Fruit fly (Drosophila melanogaster) whole organism, prepupa: Measurements from ENCODE around the gene CG31826.

Source experiments
- Blimp-1 ChIP-seq: fragments of 200-800 bp; sonication (Bioruptor generic); optimal IDR thresholded peaks from 3 replicates; lab custom pipeline; 2017; ENCODE audit warnings: missing biosample characterization, missing genetic modification characterization, mild to moderate bottlenecking, moderate library complexity, missing genetic modification reagents
- CG10669 ChIP-seq: fragments of 200-800 bp; sonication (Bioruptor generic); optimal IDR thresholded peaks from 3 replicates; lab custom pipeline; 2018; ENCODE audit warnings: missing biosample characterization, mild to moderate bottlenecking, missing genetic modification characterization, moderate library complexity
- CG11762 ChIP-seq: fragments of 200-800 bp; sonication (Bioruptor generic); optimal IDR thresholded peaks from 3 replicates; lab custom pipeline; 2016; ENCODE audit warnings: missing biosample characterization, missing genetic modification characterization; ENCODE audit not compliant: insufficient read depth
- CG15336 ChIP-seq: fragments of 200-800 bp; sonication (Bioruptor generic); IDR thresholded peaks from 2 replicates; pipeline ENCODE4 v1.3.6; 2022; ENCODE audit warnings: missing biosample characterization, missing genetic modification characterization
- CG3032 ChIP-seq: fragments of 200-800 bp; optimal IDR thresholded peaks from 2 replicates; lab custom pipeline; 2019; ENCODE audit warnings: missing biosample characterization, mild to moderate bottlenecking, missing genetic modification characterization, moderate library complexity
- CG31627 ChIP-seq: fragments of 200-800 bp; sonication (Bioruptor generic); optimal IDR thresholded peaks from 3 replicates; lab custom pipeline; 2016; ENCODE audit warnings: missing biosample characterization, missing genetic modification characterization
- CG34406 ChIP-seq: fragments of 200-800 bp; sonication (Bioruptor generic); optimal IDR thresholded peaks from 3 replicates; lab custom pipeline; 2016; ENCODE audit warnings: missing biosample characterization, missing genetic modification characterization
- CG4318 ChIP-seq: fragments of 200-800 bp; sonication (Bioruptor generic); optimal IDR thresholded peaks from 3 replicates; lab custom pipeline; 2017; ENCODE audit warnings: missing biosample characterization, mild to moderate bottlenecking, missing genetic modification characterization
- CG6276 ChIP-seq: fragments of 200-800 bp; sonication (Bioruptor generic); optimal IDR thresholded peaks from 2 replicates; lab custom pipeline; 2017; ENCODE audit warnings: missing biosample characterization, mild to moderate bottlenecking, missing genetic modification characterization
- CG6792 ChIP-seq: fragments of 200-800 bp; sonication (Bioruptor generic); optimal IDR thresholded peaks from 3 replicates; lab custom pipeline; 2016; ENCODE audit warnings: missing biosample characterization, missing genetic modification characterization
- CG6854 ChIP-seq: fragments of 200-800 bp; sonication (Bioruptor generic); optimal IDR thresholded peaks from 2 replicates; lab custom pipeline; 2017; ENCODE audit warnings: missing biosample characterization, mild to moderate bottlenecking, missing genetic modification characterization
- CG7368 ChIP-seq: fragments of 200-800 bp; sonication (Bioruptor generic); optimal IDR thresholded peaks from 3 replicates; lab custom pipeline; 2016; ENCODE audit warnings: missing biosample characterization, missing genetic modification characterization
- CG8632 ChIP-seq: fragments of 200-800 bp; sonication (Bioruptor generic); optimal IDR thresholded peaks from 3 replicates; lab custom pipeline; 2016; ENCODE audit warnings: missing biosample characterization, missing genetic modification characterization
- CG9139 ChIP-seq: fragments of 200-800 bp; sonication (Bioruptor generic); optimal IDR thresholded peaks from 3 replicates; lab custom pipeline; 2017; ENCODE audit warnings: missing biosample characterization, mild to moderate bottlenecking, missing genetic modification characterization
- Eip78C ChIP-seq: fragments of 200-800 bp; sonication (Bioruptor generic); peaks from one replicate; lab custom pipeline; 2016; ENCODE audit warnings: missing biosample characterization, missing genetic modification characterization
- Eip93F ChIP-seq: fragments of 200-800 bp; sonication (Bioruptor generic); optimal IDR thresholded peaks from 2 replicates; lab custom pipeline; 2016; ENCODE audit warnings: missing biosample characterization, mild to moderate bottlenecking, missing genetic modification characterization
- Ets21C ChIP-seq: fragments of 200-800 bp; sonication (Bioruptor generic); optimal IDR thresholded peaks from 3 replicates; lab custom pipeline; 2016; ENCODE audit warnings: missing biosample characterization, missing genetic modification characterization
- Ets96B ChIP-seq: fragments of 200-800 bp; optimal IDR thresholded peaks from 2 replicates; lab custom pipeline; 2019; ENCODE audit warnings: missing biosample characterization, mild to moderate bottlenecking, missing genetic modification characterization, moderate library complexity
- Gug ChIP-seq: fragments of 200-800 bp; sonication (Bioruptor generic); IDR thresholded peaks from 2 replicates; pipeline ENCODE4 v1.3.6; 2022; ENCODE audit warnings: missing biosample characterization, missing genetic modification characterization
- Hr38 ChIP-seq: sonication (Bioruptor generic); optimal IDR thresholded peaks from 2 replicates; lab custom pipeline; 2016; ENCODE audit warnings: missing biosample characterization, missing genetic modification characterization
- Hr39 ChIP-seq: fragments of 200-800 bp; sonication (Bioruptor generic); optimal IDR thresholded peaks from 2 replicates; lab custom pipeline; 2016; ENCODE audit warnings: missing biosample characterization, missing genetic modification characterization
- Hr4 ChIP-seq: fragments of 200-800 bp; sonication (Bioruptor generic); optimal IDR thresholded peaks from 3 replicates; lab custom pipeline; 2016; ENCODE audit warnings: missing biosample characterization, missing genetic modification characterization
- Sox102F ChIP-seq: fragments of 200-800 bp; sonication (Bioruptor generic); optimal IDR thresholded peaks from 2 replicates; lab custom pipeline; 2016; ENCODE audit warnings: missing biosample characterization, mild to moderate bottlenecking, missing genetic modification characterization
- Sox14 ChIP-seq: fragments of 200-800 bp; sonication (Bioruptor generic); optimal IDR thresholded peaks from 3 replicates; lab custom pipeline; 2016; ENCODE audit warnings: missing biosample characterization, missing genetic modification characterization
- achi ChIP-seq: fragments of 200-800 bp; sonication (Bioruptor generic); optimal IDR thresholded peaks from 3 replicates; lab custom pipeline; 2016; ENCODE audit warnings: missing biosample characterization, missing genetic modification characterization
- cyc ChIP-seq: fragments of 200-800 bp; sonication (Bioruptor generic); optimal IDR thresholded peaks from 3 replicates; lab custom pipeline; 2016; ENCODE audit warnings: missing biosample characterization, missing genetic modification characterization
- dac ChIP-seq: fragments of 200-800 bp; sonication (Bioruptor generic); optimal IDR thresholded peaks from 2 replicates; lab custom pipeline; 2017; ENCODE audit warnings: missing biosample characterization, mild to moderate bottlenecking, missing genetic modification characterization
- eg ChIP-seq: fragments of 200-800 bp; sonication (Bioruptor generic); IDR thresholded peaks from 3 replicates; pipeline ENCODE4 v1.3.6; 2022; ENCODE audit warnings: missing biosample characterization, missing genetic modification characterization
- esn ChIP-seq: fragments of 200-800 bp; sonication (Bioruptor generic); optimal IDR thresholded peaks from 2 replicates; lab custom pipeline; 2016; ENCODE audit warnings: missing biosample characterization, mild to moderate bottlenecking, missing genetic modification characterization, moderate library complexity
- fd59A ChIP-seq: fragments of 200-800 bp; sonication (Bioruptor generic); optimal IDR thresholded peaks from 2 replicates; lab custom pipeline; 2017; ENCODE audit warnings: missing biosample characterization, mild to moderate bottlenecking, missing genetic modification characterization, missing genetic modification reagents
- fd85E ChIP-seq: fragments of 200-800 bp; sonication (Bioruptor generic); optimal IDR thresholded peaks from 3 replicates; lab custom pipeline; 2016; ENCODE audit warnings: missing biosample characterization, missing genetic modification characterization
- lz ChIP-seq: fragments of 200-800 bp; sonication (Bioruptor generic); optimal IDR thresholded peaks from 3 replicates; lab custom pipeline; 2016; ENCODE audit warnings: missing biosample characterization, missing genetic modification characterization
- net ChIP-seq: fragments of 200-800 bp; sonication (Bioruptor generic); optimal IDR thresholded peaks from 3 replicates; lab custom pipeline; 2016; ENCODE audit warnings: missing biosample characterization, missing genetic modification characterization
- spab ChIP-seq: fragments of 200-800 bp; sonication (Bioruptor generic); optimal IDR thresholded peaks from 2 replicates; lab custom pipeline; 2017; ENCODE audit warnings: missing biosample characterization, mild to moderate bottlenecking, missing genetic modification characterization, missing genetic modification reagents
- ss ChIP-seq, 2 experiments: fragments of 200-800 bp; sonication (Bioruptor generic); optimal IDR thresholded peaks; 2 replicates in 1 of 2; 3 replicates in 1 of 2; lab custom pipeline; 2017 to 2018; ENCODE audit warnings: mild to moderate bottlenecking in 2 of 2, missing biosample characterization in 2 of 2, missing genetic modification characterization in 2 of 2, moderate library complexity in 1 of 2
- topi ChIP-seq: fragments of 200-800 bp; sonication (Bioruptor generic); optimal IDR thresholded peaks from 3 replicates; lab custom pipeline; 2016; ENCODE audit warnings: missing biosample characterization, missing genetic modification characterization
- vri ChIP-seq: fragments of 200-800 bp; sonication (Bioruptor generic); optimal IDR thresholded peaks from 3 replicates; lab custom pipeline; 2016; ENCODE audit warnings: missing biosample characterization, mild to moderate bottlenecking, missing genetic modification characterization

The CG31826 gene

dm6 chr2L:15761409-15762407 lies 11.2 kb downstream of the CG31826 start (continued):
- TF ChIP-seq CG6792 (GFP tag; lab: Kevin White, UChicago), result peak; percentile 86
- peak; percentile 40 for TF ChIP-seq fd59A (GFP tag; lab: Kevin White, UChicago)
- TF ChIP-seq Gug (GFP tag; lab: Robert Waterston, UW), result peak; percentile 84
- peak; percentile 86 for TF ChIP-seq Blimp-1 (GFP tag; lab: Kevin White, UChicago)
- peak; percentile 84 for TF ChIP-seq lz (GFP tag; lab: Kevin White, UChicago)
- peak; percentile 63 for TF ChIP-seq CG7368 (GFP tag; lab: Kevin White, UChicago)
- TF ChIP-seq Eip78C (GFP tag; lab: Kevin White, UChicago), result peak; percentile 97
- TF ChIP-seq Ets96B (tag; lab: Kevin White, UChicago), result peak; percentile 78
- peak; percentile 78 for TF ChIP-seq CG4318 (GFP tag; lab: Kevin White, UChicago)
- peak; percentile 82 for TF ChIP-seq achi (GFP tag; lab: Kevin White, UChicago)
- peak; percentile 73 for TF ChIP-seq Ets21C

DNA sequence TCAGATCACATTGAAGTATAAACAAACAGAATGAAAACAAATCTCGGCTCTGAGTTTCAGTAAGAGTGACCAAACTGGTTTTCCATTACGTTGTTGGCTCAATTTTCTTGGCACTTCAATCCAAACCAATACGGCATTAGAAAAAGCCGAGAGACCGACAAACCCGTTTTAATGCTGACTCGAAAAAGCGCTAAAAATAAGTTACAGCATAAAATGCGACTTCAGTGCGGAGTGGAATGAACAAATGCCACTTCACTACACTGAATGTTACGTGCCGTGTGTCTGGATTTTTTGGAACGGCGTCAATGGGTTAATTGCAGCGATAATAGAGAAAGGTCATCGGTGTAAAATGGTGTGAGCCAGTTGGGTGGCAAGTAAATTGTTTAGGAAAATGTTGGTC lies 12.2 kb downstream of the CG31826 start:
- TF ChIP-seq eg (GFP tag; lab: Robert Waterston, UW) (peak; percentile 39; the same call in 2 of the 3 replicates), Hr38 (GFP tag; lab: Kevin White, UChicago) (no peak), CG15336 (0 out of 2 replicates have a peak, but pooled peaks have one; percentile 20)

DNA sequence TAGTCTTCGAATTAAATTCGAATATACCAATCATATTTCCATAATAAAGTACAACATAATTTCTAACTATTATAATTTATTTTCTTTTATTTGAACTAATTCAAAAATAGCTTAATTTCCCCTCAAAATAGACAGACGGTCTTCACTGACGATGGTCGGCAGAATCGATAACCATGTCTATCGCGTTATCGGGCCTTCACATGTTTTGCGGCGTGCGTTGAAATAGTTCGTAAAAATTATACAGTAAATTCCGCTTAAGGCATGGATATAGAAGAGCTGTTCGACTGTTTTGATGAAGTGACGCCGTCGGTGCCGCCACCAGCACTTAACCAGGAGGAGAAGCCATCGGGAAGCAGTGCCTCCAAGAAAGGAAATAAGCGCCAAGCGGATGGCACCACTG lies 20.8 kb downstream of the CG31826 start, which contains the start of gene Mtr4:
Gene Mtr4 (plus strand): TSS at position 168 of the 400 bp plus-strand sequence.
- no peak for TF ChIP-seq spab (GFP tag; lab: Kevin White, UChicago)
- TF ChIP-seq Gug (GFP tag; lab: Robert Waterston, UW), result no peak
- no peak for TF ChIP-seq CG10669 (GFP tag; lab: Kevin White, UChicago)
- TF ChIP-seq eg (GFP tag; lab: Robert Waterston, UW), result no peak
- TF ChIP-seq CG6792 (GFP tag; lab: Kevin White, UChicago), result no peak

DNA sequence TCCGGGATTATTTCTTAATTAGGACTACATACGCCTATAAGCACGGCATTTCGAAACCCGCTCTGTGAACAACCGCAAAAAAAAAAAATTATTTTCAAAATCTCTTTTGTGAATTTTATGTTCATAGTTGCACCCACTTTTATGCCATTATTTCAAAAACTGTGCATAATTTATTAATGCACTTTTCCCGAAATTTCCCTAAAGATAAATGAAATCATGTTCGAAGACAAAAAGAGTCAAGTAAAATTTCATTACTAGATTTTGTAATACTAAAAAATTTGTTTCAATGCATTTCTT lies 21.7 kb downstream of the CG31826 start:
- no peak for TF ChIP-seq Ets21C
- no peak for TF ChIP-seq CG6854 (GFP tag; lab: Kevin White, UChicago)
- TF ChIP-seq CG6792 (GFP tag; lab: Kevin White, UChicago), result peak; percentile 9
- TF ChIP-seq CG31627, result no peak
- TF ChIP-seq CG3032 (tag; lab: Kevin White, UChicago), result no peak

- TF ChIP-seq CG7368 (GFP tag; lab: Kevin White, UChicago), result no peak
- TF ChIP-seq CG9139 (GFP tag; lab: Kevin White, UChicago), result no peak
- TF ChIP-seq Eip78C (GFP tag; lab: Kevin White, UChicago), result no peak
- TF ChIP-seq net (GFP tag; lab: Kevin White, UChicago), result no peak
- TF ChIP-seq lz (GFP tag; lab: Kevin White, UChicago), result peak; percentile 40
- TF ChIP-seq CG8632 (GFP tag; lab: Kevin White, UChicago), result no peak
- peak; percentile 54 for TF ChIP-seq CG31627
- no peak for TF ChIP-seq CG10669 (GFP tag; lab: Kevin White, UChicago)
- TF ChIP-seq Sox102F (GFP tag; lab: Kevin White, UChicago), result no peak
- TF ChIP-seq Hr4 (GFP tag; lab: Kevin White, UChicago), result no peak
- TF ChIP-seq Sox14 (GFP tag; lab: Kevin White, UChicago), result no peak
- peak; percentile 36 for TF ChIP-seq esn
- TF ChIP-seq CG4318 (GFP tag; lab: Kevin White, UChicago), result no peak
- TF ChIP-seq CG11762 (GFP tag; lab: Kevin White, UChicago), result no peak
- no peak for TF ChIP-seq Blimp-1 (GFP tag; lab: Kevin White, UChicago)
- no peak for TF ChIP-seq fd85E (GFP tag; lab: Kevin White, UChicago)
- TF ChIP-seq cyc, result no peak
- TF ChIP-seq ss (GFP tag; optimal IDR thresholded peaks at IDR 0.05; lab: Kevin White, UChicago), result no peak
- TF ChIP-seq topi, result no peak
- no peak for TF ChIP-seq Hr39 (GFP tag; lab: Kevin White, UChicago)
- peak; percentile 59 for TF ChIP-seq vri (GFP tag; lab: Kevin White, UChicago)
- no peak for TF ChIP-seq CG6276 (GFP tag; lab: Kevin White, UChicago)
- no peak for TF ChIP-seq Ets96B (tag; lab: Kevin White, UChicago)
- TF ChIP-seq CG34406, result no peak
- no peak for TF ChIP-seq CG3032 (tag; lab: Kevin White, UChicago)
- TF ChIP-seq spab (GFP tag; lab: Kevin White, UChicago), result no peak
- TF ChIP-seq dac (GFP tag; lab: Kevin White, UChicago), result no peak
- no peak for TF ChIP-seq fd59A (GFP tag; lab: Kevin White, UChicago)
- no peak for TF ChIP-seq Eip93F (GFP tag; lab: Kevin White, UChicago)
Observed at dm6 chr2L:15750523-15751258, 22.2 kb downstream of the CG31826 start, which contains the start of gene ND-B17. Gene ND-B17, minus strand, starts transcription at chr2L:15751078.
